Fruit fly (Drosophila melanogaster) whole organism, embryonic: ENCODE measurements around the gene cmet.

Experiments used
- Aef1 ChIP-seq: fragments of 200-800 bp; sonication (Bioruptor generic); IDR thresholded peaks from 3 replicates; pipeline ENCODE4 v1.3.6; 2022; ENCODE audit warnings: missing biosample characterization, missing genetic modification characterization
- B-H2 ChIP-seq: fragments of 200-800 bp; sonication (Bioruptor generic); optimal IDR thresholded peaks from 2 replicates; lab custom pipeline; 2018; ENCODE audit warnings: missing biosample characterization, mild to moderate bottlenecking, missing genetic modification characterization
- CG11247 ChIP-seq: fragments of 200-800 bp; sonication (Bioruptor generic); IDR thresholded peaks from 2 replicates; pipeline ENCODE4 v1.3.6; 2022; ENCODE audit warnings: missing biosample characterization, missing genetic modification characterization
- CG11398 ChIP-seq: fragments of 200-800 bp; sonication (Bioruptor generic); optimal IDR thresholded peaks from 2 replicates; lab custom pipeline; 2016; ENCODE audit warnings: missing biosample characterization, missing genetic modification characterization
- CG11723 ChIP-seq: fragments of 200-800 bp; sonication (Bioruptor generic); optimal IDR thresholded peaks from 2 replicates; lab custom pipeline; 2017; ENCODE audit warnings: missing biosample characterization, mild to moderate bottlenecking, missing genetic modification characterization
- CG12659 ChIP-seq: fragments of 200-800 bp; sonication (Bioruptor generic); optimal IDR thresholded peaks from 3 replicates; lab custom pipeline; 2017; ENCODE audit warnings: mild to moderate bottlenecking, missing biosample characterization, missing genetic modification reagents, missing genetic modification characterization
- CG15269 ChIP-seq: fragments of 200-800 bp; sonication (Bioruptor generic); optimal IDR thresholded peaks from 2 replicates; lab custom pipeline; 2018; ENCODE audit warnings: missing biosample characterization, mild to moderate bottlenecking, missing genetic modification characterization, moderate library complexity
- CG17802 ChIP-seq: fragments of 200-800 bp; sonication (Bioruptor generic); optimal IDR thresholded peaks from 2 replicates; lab custom pipeline; 2018; ENCODE audit warnings: missing biosample characterization, mild to moderate bottlenecking, missing genetic modification characterization, moderate library complexity
- CG18011 ChIP-seq: fragments of 200-800 bp; sonication (Bioruptor generic); optimal IDR thresholded peaks from 2 replicates; lab custom pipeline; 2017; ENCODE audit warnings: missing biosample characterization, missing genetic modification characterization, mild to moderate bottlenecking, moderate library complexity, missing genotype
- CG1832 ChIP-seq: fragments of 200-800 bp; sonication (Bioruptor generic); optimal IDR thresholded peaks from 2 replicates; lab custom pipeline; 2017; ENCODE audit warnings: missing biosample characterization, mild to moderate bottlenecking, missing genetic modification characterization, inconsistent platforms
- CG2199 ChIP-seq: fragments of 200-800 bp; sonication (Bioruptor generic); IDR thresholded peaks from 3 replicates; pipeline ENCODE4 v1.3.6; 2022; ENCODE audit warnings: missing biosample characterization, missing genetic modification characterization
- CG3163 ChIP-seq: fragments of 200-800 bp; sonication (Bioruptor generic); optimal IDR thresholded peaks from 3 replicates; lab custom pipeline; 2016; ENCODE audit warnings: missing biosample characterization, missing genetic modification characterization
- CG42726 ChIP-seq: fragments of 200-800 bp; sonication (Bioruptor generic); IDR thresholded peaks from 2 replicates; pipeline ENCODE4 v1.3.6; 2022; ENCODE audit warnings: missing biosample characterization, missing genetic modification characterization; ENCODE audit not compliant: partially characterized antibody
- CG43689 ChIP-seq: fragments of 200-800 bp; sonication (Bioruptor generic); IDR thresholded peaks from 2 replicates; pipeline ENCODE4 v1.3.6; 2022; ENCODE audit warnings: missing biosample characterization, missing genetic modification characterization
- CG6254 ChIP-seq: fragments of 200-800 bp; sonication (Bioruptor generic); optimal IDR thresholded peaks from 3 replicates; lab custom pipeline; 2017; ENCODE audit warnings: mild to moderate bottlenecking, missing biosample characterization, missing genetic modification reagents, missing genetic modification characterization
- CG6765 ChIP-seq: fragments of 200-800 bp; sonication (Bioruptor generic); optimal IDR thresholded peaks from 3 replicates; lab custom pipeline; 2017; ENCODE audit warnings: missing biosample characterization, mild to moderate bottlenecking, missing genetic modification characterization
- CG6813 ChIP-seq: fragments of 200-800 bp; sonication (Bioruptor generic); optimal IDR thresholded peaks from 2 replicates; lab custom pipeline; 2017; ENCODE audit warnings: missing biosample characterization, missing genetic modification characterization, mild to moderate bottlenecking, moderate library complexity, missing genetic modification reagents
- CG7271 ChIP-seq: fragments of 200-800 bp; sonication (Bioruptor generic); optimal IDR thresholded peaks from 2 replicates; lab custom pipeline; 2018; ENCODE audit warnings: missing biosample characterization, mild to moderate bottlenecking, missing genetic modification characterization, moderate library complexity
- Camta ChIP-seq: fragments of 200-800 bp; sonication (Bioruptor generic); optimal IDR thresholded peaks from 2 replicates; lab custom pipeline; 2016; ENCODE audit warnings: missing biosample characterization, missing genetic modification characterization
- CkIIα-i1 ChIP-seq: fragments of 200-800 bp; sonication (Bioruptor generic); IDR thresholded peaks from 2 replicates; pipeline ENCODE4 v1.3.6; 2022; ENCODE audit warnings: missing biosample characterization, missing genetic modification characterization
- Dfd ChIP-seq, 2 experiments: fragments of >200 bp; optimal IDR thresholded peaks; 2 replicates each; lab custom pipeline; 2017; ENCODE audit warnings: missing biosample characterization in 2 of 2, missing genetic modification characterization in 2 of 2
- Doc2 ChIP-seq: fragments of 200-800 bp; sonication (Bioruptor generic); IDR thresholded peaks from 2 replicates; pipeline ENCODE4 v1.3.6; 2022; ENCODE audit warnings: missing biosample characterization, missing genetic modification characterization
- Ets65A ChIP-seq: fragments of 200-800 bp; sonication (Bioruptor generic); peaks from one replicate; lab custom pipeline; 2016; ENCODE audit warnings: missing biosample characterization, missing genetic modification characterization
- Fer2 ChIP-seq: fragments of 200-800 bp; sonication (Bioruptor generic); optimal IDR thresholded peaks from 2 replicates; lab custom pipeline; 2018; ENCODE audit warnings: missing biosample characterization, mild to moderate bottlenecking, missing genetic modification characterization, moderate library complexity
- GATAe ChIP-seq: fragments of 200-800 bp; sonication (Bioruptor generic); conservative IDR thresholded peaks from 2 replicates; pipeline ENCODE4 v1.3.6; 2022; ENCODE audit warnings: missing biosample characterization, missing genetic modification characterization
- H15 ChIP-seq: fragments of 200-800 bp; sonication (Bioruptor generic); IDR thresholded peaks from 3 replicates; pipeline ENCODE4 v1.3.6; 2022; ENCODE audit warnings: missing biosample characterization, missing genetic modification characterization
- HHEX ChIP-seq: fragments of 200-800 bp; sonication (Bioruptor generic); optimal IDR thresholded peaks from 3 replicates; lab custom pipeline; 2017; ENCODE audit warnings: missing biosample characterization, mild to moderate bottlenecking, missing genetic modification characterization, missing genetic modification reagents
- HmgD ChIP-seq: fragments of 200-800 bp; sonication (Bioruptor generic); optimal IDR thresholded peaks from 3 replicates; lab custom pipeline; 2016; ENCODE audit warnings: missing biosample characterization, missing genetic modification characterization
- Myb ChIP-seq: fragments of 200-800 bp; sonication (Bioruptor generic); optimal IDR thresholded peaks from 2 replicates; lab custom pipeline; 2016; ENCODE audit warnings: missing biosample characterization, missing genetic modification characterization
- Ravus ChIP-seq: fragments of 200-800 bp; sonication (Bioruptor generic); IDR thresholded peaks from 2 replicates; pipeline ENCODE4 v1.3.6; 2022; ENCODE audit warnings: missing biosample characterization, missing genetic modification characterization
- Scr ChIP-seq: fragments of 200-800 bp; sonication (Bioruptor generic); IDR thresholded peaks from 2 replicates; pipeline ENCODE4 v1.3.6; 2022; ENCODE audit warnings: missing biosample characterization, missing genetic modification characterization; ENCODE audit not compliant: partially characterized antibody
- Xbp1 ChIP-seq: fragments of 200-800 bp; sonication (Bioruptor generic); optimal IDR thresholded peaks from 3 replicates; lab custom pipeline; 2016; ENCODE audit warnings: missing biosample characterization, mild to moderate bottlenecking, missing genetic modification characterization
- br ChIP-seq: fragments of >200 bp; optimal IDR thresholded peaks from 2 replicates; lab custom pipeline; 2017
- cas ChIP-seq: fragments of 200-800 bp; sonication (Bioruptor generic); IDR thresholded peaks from 2 replicates; pipeline ENCODE4 v1.3.6; 2022; ENCODE audit warnings: missing biosample characterization, missing genetic modification characterization
- cato ChIP-seq: fragments of 200-800 bp; sonication (Bioruptor generic); optimal IDR thresholded peaks from 2 replicates; lab custom pipeline; 2016; ENCODE audit warnings: missing biosample characterization, missing genetic modification characterization, borderline replicate concordance
- crc ChIP-seq: fragments of 200-800 bp; sonication (Bioruptor generic); optimal IDR thresholded peaks from 2 replicates; lab custom pipeline; 2016; ENCODE audit warnings: missing biosample characterization, missing genetic modification characterization
- fu2 ChIP-seq: fragments of 200-800 bp; sonication (Bioruptor generic); optimal IDR thresholded peaks from 2 replicates; lab custom pipeline; 2016; ENCODE audit warnings: missing biosample characterization, missing genetic modification characterization
- gcm2 ChIP-seq: fragments of 200-800 bp; sonication (Bioruptor generic); optimal IDR thresholded peaks from 2 replicates; lab custom pipeline; 2016; ENCODE audit warnings: missing biosample characterization, missing genetic modification characterization
- her ChIP-seq: fragments of 200-800 bp; sonication (Bioruptor generic); optimal IDR thresholded peaks from 2 replicates; lab custom pipeline; 2016; ENCODE audit warnings: missing biosample characterization, missing genetic modification characterization
- hkb ChIP-seq, 2 experiments: fragments of 200-800 bp in 1 of 2; fragments of >200 bp in 1 of 2; sonication (Bioruptor generic) in 1 of 2; IDR thresholded peaks in 1 of 2; optimal IDR thresholded peaks in 1 of 2; 2 replicates each; pipeline versions ENCODE4 v1.3.6 to Lab custom; 2017 to 2022; ENCODE audit warnings: missing biosample characterization in 1 of 2, missing genetic modification characterization in 1 of 2
- jumu ChIP-seq: fragments of 200-800 bp; sonication (Bioruptor generic); optimal IDR thresholded peaks from 3 replicates; lab custom pipeline; 2016; ENCODE audit warnings: missing biosample characterization, missing genetic modification characterization
- kay ChIP-seq: fragments of 200-800 bp; sonication (Bioruptor generic); optimal IDR thresholded peaks from 2 replicates; lab custom pipeline; 2016; ENCODE audit warnings: missing biosample characterization, missing genetic modification characterization
- mam ChIP-seq: fragments of 200-800 bp; sonication (Bioruptor generic); optimal IDR thresholded peaks from 3 replicates; lab custom pipeline; 2016; ENCODE audit warnings: missing biosample characterization, missing genetic modification characterization
- nom ChIP-seq: fragments of 200-800 bp; sonication (Bioruptor generic); optimal IDR thresholded peaks from 2 replicates; lab custom pipeline; 2017; ENCODE audit warnings: missing biosample characterization, missing genetic modification characterization, mild to moderate bottlenecking, moderate library complexity, missing genetic modification reagents
- oc ChIP-seq: fragments of 200-800 bp; sonication (Bioruptor generic); optimal IDR thresholded peaks from 2 replicates; lab custom pipeline; 2018; ENCODE audit warnings: missing biosample characterization, mild to moderate bottlenecking, missing genetic modification characterization, moderate library complexity
- peb ChIP-seq: fragments of 200-800 bp; sonication (Bioruptor generic); IDR thresholded peaks from 2 replicates; pipeline ENCODE4 v1.3.6; 2022; ENCODE audit warnings: missing biosample characterization, missing genetic modification characterization
- run ChIP-seq: fragments of 200-800 bp; sonication (Bioruptor generic); optimal IDR thresholded peaks from 3 replicates; lab custom pipeline; 2018; ENCODE audit warnings: missing biosample characterization, mild to moderate bottlenecking, missing genetic modification characterization
- stc ChIP-seq: fragments of 200-800 bp; sonication (Bioruptor generic); IDR thresholded peaks from 2 replicates; pipeline ENCODE4 v1.3.6; 2022; ENCODE audit warnings: missing biosample characterization, missing genetic modification characterization
- tgo ChIP-seq: fragments of 200-800 bp; sonication (Bioruptor generic); IDR thresholded peaks from 3 replicates; pipeline ENCODE4 v1.3.6; 2022; ENCODE audit warnings: missing biosample characterization, missing genetic modification characterization
- ttk ChIP-seq: fragments of 200-800 bp; sonication (Bioruptor generic); IDR thresholded peaks from 2 replicates; pipeline ENCODE4 v2.1.2; 2022; ENCODE audit warnings: missing biosample characterization, missing genetic modification characterization
- tx ChIP-seq: fragments of 200-800 bp; sonication (Bioruptor generic); optimal IDR thresholded peaks from 2 replicates; lab custom pipeline; 2016; ENCODE audit warnings: missing biosample characterization, missing genetic modification characterization
- usp ChIP-seq: fragments of >200 bp; optimal IDR thresholded peaks from 2 replicates; lab custom pipeline; 2017; ENCODE audit warnings: missing biosample characterization, missing genetic modification characterization

Gene cmet

dm6 chr2L:11280090-11280489, 11.3 kb upstream of the cmet start, which contains the start of gene Ppt2 (continued):
- TF ChIP-seq peb (GFP tag; lab: Robert Waterston, UW): no peak
- no peak for TF ChIP-seq CkIIα-i1
- TF ChIP-seq fu2 (GFP tag; lab: Kevin White, UChicago): no peak
- TF ChIP-seq CG2199 (GFP tag; lab: Robert Waterston, UW): no peak; the same call in 2 of the 3 replicates
- TF ChIP-seq Dfd (GFP tag; optimal IDR thresholded peaks at IDR 0.05; lab: Kevin White, UChicago): no peak
- TF ChIP-seq HHEX (GFP tag; lab: Kevin White, UChicago): no peak
- TF ChIP-seq B-H2: no peak
- no peak for TF ChIP-seq Camta (GFP tag; lab: Kevin White, UChicago)
- no peak for TF ChIP-seq jumu
- TF ChIP-seq run (tag; lab: Kevin White, UChicago): no peak
- TF ChIP-seq Doc2: no peak
- no peak for TF ChIP-seq hkb (optimal IDR thresholded peaks at IDR 0.05; lab: Kevin White, UChicago)
- no peak for TF ChIP-seq hkb (GFP tag; IDR thresholded peaks at IDR 0.05; lab: Robert Waterston, UW)
- TF ChIP-seq oc (tag; lab: Kevin White, UChicago): no peak
- no peak for TF ChIP-seq CG11247 (GFP tag; lab: Robert Waterston, UW)
- TF ChIP-seq CG11398 (GFP tag; lab: Kevin White, UChicago): no peak
- no peak for TF ChIP-seq mam (GFP tag; lab: Kevin White, UChicago)
- no peak for TF ChIP-seq CG6765
- no peak for TF ChIP-seq CG1832 (GFP tag; lab: Kevin White, UChicago)
- no peak for TF ChIP-seq CG18011 (GFP tag; lab: Kevin White, UChicago)
- TF ChIP-seq Ravus (GFP tag; lab: Robert Waterston, UW): no peak
- TF ChIP-seq H15: no peak
- TF ChIP-seq CG6254 (GFP tag; lab: Kevin White, UChicago): no peak
- no peak for TF ChIP-seq CG17802 (tag; lab: Kevin White, UChicago)
- TF ChIP-seq usp: no peak
- no peak for TF ChIP-seq cas (GFP tag; lab: Robert Waterston, UW)
- no peak for TF ChIP-seq CG7271
- TF ChIP-seq Scr: peak; percentile 21; the same call in 1 of the 2 replicates
- no peak for TF ChIP-seq tx
- peak; percentile 49 for TF ChIP-seq CG12659 (GFP tag; lab: Kevin White, UChicago)
- TF ChIP-seq GATAe (GFP tag; lab: Robert Waterston, UW): peak; percentile 34; the same call in 1 of the 2 replicates
- peak; percentile 84 for TF ChIP-seq Myb
- no peak for TF ChIP-seq tgo (GFP tag; lab: Robert Waterston, UW)
- TF ChIP-seq Aef1: peak; percentile 52; the same call in 1 of the 3 replicates
- TF ChIP-seq stc: no peak
- no peak for TF ChIP-seq crc
- TF ChIP-seq nom (GFP tag; lab: Kevin White, UChicago): no peak
- peak; percentile 71 for TF ChIP-seq HmgD (GFP tag; lab: Kevin White, UChicago)
- peak; percentile 100 for TF ChIP-seq her (GFP tag; lab: Kevin White, UChicago)
- TF ChIP-seq Ets65A (GFP tag; lab: Kevin White, UChicago): no peak
- TF ChIP-seq br (lab: Kevin White, UChicago): no peak
- TF ChIP-seq Xbp1 (GFP tag; lab: Kevin White, UChicago): no peak
- TF ChIP-seq CG3163 (GFP tag; lab: Kevin White, UChicago): no peak
- no peak for TF ChIP-seq CG11723
- no peak for TF ChIP-seq CG15269
- TF ChIP-seq ttk: no peak
- no peak for TF ChIP-seq CG43689 (GFP tag; lab: Robert Waterston, UW)
- TF ChIP-seq cato (GFP tag; lab: Kevin White, UChicago): no peak
- no peak for TF ChIP-seq CG42726 (GFP tag; lab: Robert Waterston, UW)
- TF ChIP-seq Fer2 (tag; lab: Kevin White, UChicago): no peak
- no peak for TF ChIP-seq gcm2
- TF ChIP-seq kay (GFP tag; lab: Kevin White, UChicago): no peak
- no peak for TF ChIP-seq CG6813
